Fruit fly (Drosophila melanogaster): ENCODE data around the gene Spn28Dc.

DNA sequence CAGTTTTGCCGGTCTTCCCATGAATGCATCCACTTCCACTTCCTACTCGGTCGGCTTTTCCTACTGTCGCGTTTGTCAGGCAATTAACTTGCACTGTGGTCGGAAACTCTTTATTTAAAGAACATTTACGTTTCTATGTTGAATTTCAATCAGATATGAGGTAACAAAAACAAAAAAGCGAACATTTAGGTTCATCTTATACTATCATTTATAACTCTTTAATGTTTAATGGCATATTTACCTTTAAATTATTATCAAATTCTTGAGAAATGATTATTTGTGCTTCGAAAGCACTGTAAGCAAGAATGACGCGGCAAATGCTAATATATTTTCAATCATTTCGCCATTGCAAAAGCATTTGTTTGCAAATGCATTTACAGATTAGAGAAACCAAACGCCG, 26.7 kb upstream of the Spn28Dc start:
- TF ChIP-seq CG6276 (GFP tag; optimal IDR thresholded peaks at IDR 0.05) (no peak), Eip78C (GFP tag) (peak; percentile 70), CG6854 (GFP tag; optimal IDR thresholded peaks at IDR 0.05) (no peak), Hr39 (GFP tag; optimal IDR thresholded peaks at IDR 0.05) (peak; percentile 10), CG1621 (tag; optimal IDR thresholded peaks at IDR 0.05) (no peak), pdm3 (GFP tag; optimal IDR thresholded peaks at IDR 0.05) (peak; percentile 5), fd85E (GFP tag; optimal IDR thresholded peaks at IDR 0.05) (no peak), OdsH (GFP tag; optimal IDR thresholded peaks at IDR 0.05) (no peak), CG8119 (GFP tag; IDR thresholded peaks at IDR 0.05) (peak; percentile 46; the same call in 1 of the 3 replicates), Hr38 (GFP tag; optimal IDR thresholded peaks at IDR 0.05) (no peak), CG11902 (GFP tag; optimal IDR thresholded peaks at IDR 0.05) (no peak), Sox102F (GFP tag; optimal IDR thresholded peaks at IDR 0.05) (no peak)
